Worm (Caenorhabditis elegans) whole organism, L2 larva: Measurements from ENCODE around the gene sre-32.

Experiments used
- R02D3.7 ChIP-seq: fragments of 150-350 bp; optimal IDR thresholded peaks from 2 replicates; lab custom pipeline; 2014; ENCODE audit warnings: missing biosample characterization, missing genetic modification characterization
- ama-1 ChIP-seq: fragments of 150-350 bp; optimal IDR thresholded peaks from 2 replicates; lab custom pipeline; 2018; ENCODE audit warnings: inconsistent platforms
- egl-27 ChIP-seq: sonication (generic microtip); optimal IDR thresholded peaks from 3 replicates; lab custom pipeline; 2017; ENCODE audit warnings: missing biosample characterization, missing genetic modification reagents, missing genetic modification characterization
- elt-3 ChIP-seq: sonication (generic microtip); optimal IDR thresholded peaks from 2 replicates; lab custom pipeline; 2017; ENCODE audit warnings: missing biosample characterization, missing genetic modification characterization
- lin-13 ChIP-seq: fragments of 150-350 bp; optimal IDR thresholded peaks from 2 replicates; lab custom pipeline; 2014; ENCODE audit warnings: missing biosample characterization, missing genetic modification reagents, missing genetic modification characterization
- nhr-11 ChIP-seq: fragments of 150-350 bp; optimal IDR thresholded peaks from 2 replicates; lab custom pipeline; 2014; ENCODE audit warnings: missing biosample characterization, missing genetic modification characterization
- nhr-12 ChIP-seq: fragments of 150-350 bp; optimal IDR thresholded peaks from 2 replicates; lab custom pipeline; 2014; ENCODE audit warnings: missing biosample characterization, missing genetic modification characterization
- snpc-4 ChIP-seq: fragments of 150-350 bp; optimal IDR thresholded peaks from 2 replicates; lab custom pipeline; 2014; ENCODE audit warnings: missing biosample characterization, missing genetic modification characterization

- TF ChIP-seq lin-13 (GFP tag; lab: Kevin White, UChicago) = no peak
- TF ChIP-seq nhr-12 (tag; lab: Kevin White, UChicago) = no peak
- no peak for TF ChIP-seq R02D3.7 (tag; lab: Kevin White, UChicago)
- no peak for TF ChIP-seq egl-27 (tag; lab: Kevin White, UChicago)
- no peak for TF ChIP-seq ama-1 (lab: Kevin White, UChicago)
- no peak for TF ChIP-seq elt-3
- TF ChIP-seq nhr-11 (tag; lab: Kevin White, UChicago) = no peak
- no peak for TF ChIP-seq snpc-4 (tag; lab: Kevin White, UChicago)
Measured at ce11 chrII:12420486-12420885, 36.0 kb downstream of the sre-32 start, which contains the start of gene sre-26.
